Worm (Caenorhabditis elegans) whole organism, midembryonic: ENCODE measurements around the gene srx-92.
"Not testable (repeated sequence)": the region's sequence is repeated elsewhere in the genome, so short reads cannot be mapped to it uniquely, and the experiment has no call there.

Experiments used
- cog-1 ChIP-seq: sonication (generic microtip); optimal IDR thresholded peaks from 2 replicates; lab custom pipeline; 2016; ENCODE audit warnings: missing genetic modification characterization, missing compliant biosample characterization
- flt-1 ChIP-seq: fragments of 200-800 bp; sonication (Bioruptor generic); IDR thresholded peaks from 2 replicates; pipeline ENCODE4 v1.3.6; 2022; ENCODE audit warnings: missing genetic modification characterization, missing compliant biosample characterization
- klf-2 ChIP-seq: fragments of 200-800 bp; sonication (Bioruptor generic); conservative IDR thresholded peaks from 2 replicates; pipeline ENCODE4 v1.3.6; 2022; ENCODE audit warnings: missing genetic modification reagents, missing genetic modification characterization, missing compliant biosample characterization
- med-1 ChIP-seq: sonication (generic microtip); optimal IDR thresholded peaks from 2 replicates; lab custom pipeline; 2017; ENCODE audit warnings: missing genetic modification characterization, mild to moderate bottlenecking, missing compliant biosample characterization, antibody characterized with exemption, missing genetic modification reagents; ENCODE audit not compliant: insufficient read depth
- ztf-23 ChIP-seq: fragments of 200-800 bp; sonication (Bioruptor generic); IDR thresholded peaks from 2 replicates; pipeline ENCODE4 v1.3.6; 2022; ENCODE audit warnings: missing genetic modification reagents, missing genetic modification characterization, missing compliant biosample characterization

DNA sequence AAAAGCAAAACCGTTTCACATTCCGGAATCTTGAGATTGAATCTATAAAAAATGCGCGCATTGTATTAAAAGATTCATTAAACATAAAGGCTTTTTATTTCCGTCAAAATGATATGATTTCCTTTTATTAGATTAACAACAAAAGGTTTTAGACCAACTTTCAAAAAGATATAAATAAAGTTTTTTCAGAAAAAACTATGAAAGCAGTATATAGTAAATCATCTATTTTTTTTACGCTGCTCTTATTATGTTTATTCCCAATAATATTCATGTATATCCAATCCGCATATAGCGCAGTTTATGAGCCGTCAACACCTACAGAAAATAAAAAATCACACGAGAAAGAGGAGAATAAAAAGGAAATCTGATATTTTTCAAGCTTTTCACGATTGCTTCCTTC lies 20.7 kb downstream of the srx-92 start, which contains the start of gene F07G11.2:
- TF ChIP-seq ztf-23 (GFP tag; lab: Robert Waterston, UW); med-1 (GFP tag; lab: Kevin White, UChicago); flt-1 (GFP tag; lab: Robert Waterston, UW); cog-1 (tag; lab: Kevin White, UChicago); klf-2: not testable (repeated sequence)
